Worm (Caenorhabditis elegans) whole organism, L1 larva: ENCODE measurements around the gene T01B7.9.

ENCODE experiments used
- ama-1 ChIP-seq: fragments of 150-350 bp; optimal IDR thresholded peaks from 2 replicates; lab custom pipeline; 2014
- egl-27 ChIP-seq, 2 experiments: fragments of 150-350 bp in 1 of 2; sonication (generic microtip); optimal IDR thresholded peaks; 3 replicates each; lab custom pipeline; 2017 to 2018; ENCODE audit warnings: missing biosample characterization in 2 of 2, missing genetic modification characterization in 2 of 2, missing genetic modification reagents in 2 of 2
- jun-1 ChIP-seq: fragments of 150-350 bp; optimal IDR thresholded peaks from 2 replicates; lab custom pipeline; 2014; ENCODE audit warnings: missing biosample characterization, missing genetic modification reagents, missing genetic modification characterization
- lin-35 ChIP-seq, 2 experiments: fragments of 150-350 bp; optimal IDR thresholded peaks; 2 replicates each; lab custom pipeline; 2014; ENCODE audit warnings: missing biosample characterization in 2 of 2, missing genetic modification characterization in 2 of 2, missing genetic modification reagents in 2 of 2
- mdl-1 ChIP-seq, 2 experiments: fragments of 150-350 bp; optimal IDR thresholded peaks; 2 replicates each; lab custom pipeline; 2014 to 2017; ENCODE audit warnings: missing biosample characterization in 2 of 2, missing genetic modification characterization in 2 of 2, inconsistent platforms in 1 of 2
- nhr-11 ChIP-seq: fragments of 150-350 bp; optimal IDR thresholded peaks from 2 replicates; lab custom pipeline; 2014; ENCODE audit warnings: missing biosample characterization, missing genetic modification characterization
- nhr-20 ChIP-seq: sonication (generic microtip); optimal IDR thresholded peaks from 2 replicates; lab custom pipeline; 2016; ENCODE audit warnings: mild to moderate bottlenecking, missing genetic modification characterization, missing compliant biosample characterization
- nhr-90 ChIP-seq: sonication (generic microtip); optimal IDR thresholded peaks from 2 replicates; lab custom pipeline; 2016; ENCODE audit warnings: mild to moderate bottlenecking, missing genetic modification characterization, missing compliant biosample characterization; ENCODE audit not compliant: poor library complexity
- snpc-4 ChIP-seq: fragments of 150-350 bp; optimal IDR thresholded peaks from 2 replicates; lab custom pipeline; 2014; ENCODE audit warnings: missing biosample characterization, missing genetic modification characterization
- tbx-2 ChIP-seq: sonication (generic microtip); optimal IDR thresholded peaks from 2 replicates; lab custom pipeline; 2016; ENCODE audit warnings: missing genetic modification characterization, missing compliant biosample characterization
- unc-130 ChIP-seq: fragments of 150-350 bp; optimal IDR thresholded peaks from 2 replicates; lab custom pipeline; 2017; ENCODE audit warnings: missing biosample characterization, missing genetic modification characterization, inconsistent platforms
- zip-4 ChIP-seq: fragments of 200-800 bp; sonication (Bioruptor generic); optimal IDR thresholded peaks from 2 replicates; lab custom pipeline; 2018; ENCODE audit warnings: mild to moderate bottlenecking, missing genetic modification characterization, moderate library complexity, missing compliant biosample characterization
- ztf-4 ChIP-seq: fragments of 150-350 bp; optimal IDR thresholded peaks from 2 replicates; lab custom pipeline; 2014; ENCODE audit warnings: missing biosample characterization, missing genetic modification characterization

ce11 chrII:8701059-8701458 lies 25.5 kb downstream of the T01B7.9 start:
- TF ChIP-seq nhr-20 (tag; lab: Kevin White, UChicago) (no peak), ama-1 (no peak), egl-27 (tag; optimal IDR thresholded peaks at IDR 0.05; lab: Kevin White, UChicago) (no peak), lin-35 (GFP tag; optimal IDR thresholded peaks at IDR 0.05; lab: Kevin White, UChicago) (no peak), zip-4 (no peak), ztf-4 (tag; lab: Kevin White, UChicago) (no peak), mdl-1 (tag; optimal IDR thresholded peaks at IDR 0.05; lab: Kevin White, UChicago) (no peak), snpc-4 (tag; lab: Kevin White, UChicago) (no peak), jun-1 (tag; lab: Kevin White, UChicago) (no peak), nhr-11 (tag; lab: Kevin White, UChicago) (no peak), unc-130 (no peak), nhr-90 (tag; lab: Kevin White, UChicago) (no peak), tbx-2 (tag; lab: Kevin White, UChicago) (no peak)
